Worm (Caenorhabditis elegans) whole organism, early embryonic: ENCODE measurements around the gene C53C7.3.

Experiments
- aly-1 ChIP-seq: sonication (generic microtip); optimal IDR thresholded peaks from 2 replicates; lab custom pipeline; 2016; ENCODE audit warnings: missing genetic modification characterization, missing compliant biosample characterization
- ama-1 ChIP-seq: fragments of 150-350 bp; optimal IDR thresholded peaks from 2 replicates; lab custom pipeline; 2014
- ceh-13 ChIP-seq: fragments of 200-800 bp; sonication (Bioruptor generic); optimal IDR thresholded peaks from 2 replicates; lab custom pipeline; 2018; ENCODE audit warnings: mild to moderate bottlenecking, missing genetic modification characterization, missing compliant biosample characterization
- hmbx-1 ChIP-seq: sonication (generic microtip); optimal IDR thresholded peaks from 2 replicates; lab custom pipeline; 2016; ENCODE audit warnings: mild to moderate bottlenecking, missing genetic modification characterization, missing compliant biosample characterization
- tbx-37 ChIP-seq: fragments of 200-800 bp; sonication (Bioruptor generic); conservative IDR thresholded peaks from 2 replicates; pipeline ENCODE4 v1.3.6; 2022; ENCODE audit warnings: missing genetic modification reagents, missing genetic modification characterization, missing compliant biosample characterization

ce11 chrX:13006328-13006727 lies 42.0 kb upstream of the C53C7.3 start:
- TF ChIP-seq tbx-37 (GFP tag; lab: Robert Waterston, UW) (no peak), hmbx-1 (tag; lab: Kevin White, UChicago) (no peak), aly-1 (tag; lab: Kevin White, UChicago) (no peak), ceh-13 (GFP tag; lab: Kevin White, UChicago) (no peak), ama-1 (lab: Kevin White, UChicago) (no peak)
